Fruit fly (Drosophila melanogaster) whole organism: ENCODE results near the gene Hip1.

Experiments used
- CG8478 ChIP-seq: fragments of >200 bp; optimal IDR thresholded peaks from 2 replicates; lab custom pipeline; 2018; ENCODE audit warnings: inconsistent platforms
- psq ChIP-seq: fragments of >200 bp; optimal IDR thresholded peaks from 2 replicates; lab custom pipeline; 2017
- usp ChIP-seq: fragments of >200 bp; optimal IDR thresholded peaks from 2 replicates; lab custom pipeline; 2017; ENCODE audit warnings: missing biosample characterization, missing genetic modification characterization, mixed read lengths

- TF ChIP-seq psq (lab: Kevin White, UChicago) (no peak), CG8478 (lab: Kevin White, UChicago) (no peak), usp (GFP tag; lab: Kevin White, UChicago) (no peak)
Observed at dm6 chr3L:12791679-12792229, 18.4 kb upstream of the Hip1 start.
